Worm (Caenorhabditis elegans): ENCODE results near the gene nhr-91.

- TF ChIP-seq mxl-1 (tag; optimal IDR thresholded peaks at IDR 0.05) (no peak), snpc-3.4 (tag; optimal IDR thresholded peaks at IDR 0.05) (no peak), hsf-1 (GFP tag; IDR thresholded peaks at IDR 0.05) (no peak), ztf-18 (tag; optimal IDR thresholded peaks at IDR 0.05) (no peak), nhr-27 (tag; optimal IDR thresholded peaks at IDR 0.05) (no peak), ceh-79 (tag; optimal IDR thresholded peaks at IDR 0.05) (no peak), ztf-26 (tag; optimal IDR thresholded peaks at IDR 0.05) (no peak), hmg-20 (GFP tag; IDR thresholded peaks at IDR 0.05) (no peak)
These were observed 49.1 kb upstream of the nhr-91 start, which contains the start of gene F46F2.3 for ce11 chrX:15259947-15260687.

Data from whole organism, young adult.